Worm (Caenorhabditis elegans): ENCODE results near the gene math-42.
A peak's percentile ranks its signal among the peaks of the same experiment; 100 is the strongest.

math-42 gene

ce11 chrII:2114488-2114887 is 14.8 kb downstream of the math-42 start:
- TF ChIP-seq flt-1 (GFP tag; IDR thresholded peaks at IDR 0.05) (no peak), T22C8.4 (GFP tag; IDR thresholded peaks at IDR 0.05) (no peak), cog-1 (tag; optimal IDR thresholded peaks at IDR 0.05) (no peak), ref-1 (GFP tag; conservative IDR thresholded peaks at IDR 0.05) (no peak), tab-1 (GFP tag; IDR thresholded peaks at IDR 0.05) (no peak), ztf-29 (GFP tag; IDR thresholded peaks at IDR 0.05) (no peak), ztf-23 (GFP tag; IDR thresholded peaks at IDR 0.05) (no peak), klf-2 (GFP tag; conservative IDR thresholded peaks at IDR 0.05) (no peak), med-1 (GFP tag; optimal IDR thresholded peaks at IDR 0.05; ENCODE audit: insufficient read depth) (no peak)

- no peak for TF ChIP-seq ztf-23 (GFP tag; IDR thresholded peaks at IDR 0.05)
Observed at ce11 chrII:2116794-2117193, 17.1 kb downstream of the math-42 start, which contains the start of gene srh-195. Gene srh-195 (minus strand): TSS chrII:2116894.

DNA sequence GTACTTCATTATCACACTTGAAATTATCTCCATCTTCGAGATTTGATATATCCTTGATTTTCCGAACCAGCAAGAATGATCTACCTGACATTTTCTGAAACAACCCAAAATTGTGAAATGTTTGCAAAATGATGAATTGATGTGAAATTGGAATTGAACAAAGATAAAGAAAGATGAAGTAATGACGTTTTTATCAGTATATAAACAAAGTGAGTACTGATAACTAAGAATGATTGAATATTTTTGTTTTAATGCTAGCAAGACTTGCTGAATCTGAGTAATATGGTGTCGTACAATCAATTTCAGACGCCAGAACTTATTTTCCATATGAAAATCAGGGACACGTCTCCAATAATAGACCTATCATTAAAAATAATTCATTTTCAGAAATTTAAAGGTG is 22.4 kb downstream of the math-42 start, which contains the start of gene math-37:
math-37 (minus strand) TSS at position 101 of the 400 bp plus-strand sequence.
- TF ChIP-seq ref-1 (GFP tag; conservative IDR thresholded peaks at IDR 0.05) (no peak), T22C8.4 (GFP tag; IDR thresholded peaks at IDR 0.05) (no peak), flt-1 (GFP tag; IDR thresholded peaks at IDR 0.05) (no peak), med-1 (GFP tag; optimal IDR thresholded peaks at IDR 0.05; ENCODE audit: insufficient read depth) (no peak), ztf-23 (GFP tag; IDR thresholded peaks at IDR 0.05) (no peak), cog-1 (tag; optimal IDR thresholded peaks at IDR 0.05) (no peak), ztf-29 (GFP tag; IDR thresholded peaks at IDR 0.05) (no peak), tab-1 (GFP tag; IDR thresholded peaks at IDR 0.05) (no peak), klf-2 (GFP tag; conservative IDR thresholded peaks at IDR 0.05) (no peak)

DNA sequence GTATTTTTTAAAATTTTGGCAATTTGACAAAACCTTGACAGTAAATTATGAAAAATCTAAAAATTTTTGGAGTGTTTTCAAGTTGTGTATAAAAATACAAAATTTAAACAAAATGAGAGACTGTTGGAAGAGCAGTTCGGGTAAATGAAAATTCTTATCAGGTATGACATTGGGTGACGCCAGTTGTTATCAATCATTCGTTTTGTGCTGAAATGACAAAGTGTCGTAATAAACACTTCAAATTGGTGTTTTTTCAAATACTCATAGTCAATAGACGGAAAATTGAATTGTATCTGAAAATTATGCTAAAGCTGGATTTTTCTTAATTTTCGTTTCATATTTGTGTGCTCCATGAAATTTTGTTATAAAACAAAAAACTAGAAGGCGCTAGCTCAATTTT is 23.0 kb downstream of the math-42 start:
- TF ChIP-seq ref-1 (GFP tag; conservative IDR thresholded peaks at IDR 0.05) (no peak), cog-1 (tag; optimal IDR thresholded peaks at IDR 0.05) (no peak), ztf-29 (GFP tag; IDR thresholded peaks at IDR 0.05) (no peak), med-1 (GFP tag; optimal IDR thresholded peaks at IDR 0.05; ENCODE audit: insufficient read depth) (no peak), flt-1 (GFP tag; IDR thresholded peaks at IDR 0.05) (no peak), ztf-23 (GFP tag; IDR thresholded peaks at IDR 0.05) (no peak), klf-2 (GFP tag; conservative IDR thresholded peaks at IDR 0.05) (no peak), T22C8.4 (GFP tag; IDR thresholded peaks at IDR 0.05) (no peak), tab-1 (GFP tag; IDR thresholded peaks at IDR 0.05) (no peak)

DNA sequence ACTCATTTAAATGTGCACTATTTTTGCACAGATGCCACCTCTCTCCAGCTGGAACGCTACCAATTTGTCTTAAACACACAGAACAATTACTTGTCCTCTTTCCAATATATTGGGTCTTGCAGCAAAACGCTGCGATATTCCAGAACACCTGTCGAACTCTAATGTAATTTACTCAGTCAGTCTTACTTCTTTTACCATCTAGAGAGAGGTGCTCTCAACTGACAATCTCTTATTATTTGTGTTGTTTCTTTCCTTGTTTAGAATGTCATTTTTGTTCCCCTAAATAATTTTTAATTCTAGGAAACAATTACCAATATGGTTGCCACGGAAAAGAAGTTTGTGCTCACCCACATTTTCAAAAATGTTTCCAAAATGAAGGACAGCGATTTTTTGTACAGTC is 31.0 kb downstream of the math-42 start, which contains the start of gene sdz-28:
sdz-28 (plus strand) TSS at position 301 of the 400 bp plus-strand sequence.
- TF ChIP-seq flt-1 (GFP tag; IDR thresholded peaks at IDR 0.05) (no peak), med-1 (GFP tag; optimal IDR thresholded peaks at IDR 0.05; ENCODE audit: insufficient read depth) (no peak)

ce11 chrII:2135604-2136003 is 35.9 kb downstream of the math-42 start, which contains the start of gene hpo-7:
Gene hpo-7 (minus strand): TSS chrII:2135704.
- TF ChIP-seq T22C8.4 (GFP tag; IDR thresholded peaks at IDR 0.05), result no peak
- no peak for TF ChIP-seq klf-2 (GFP tag; conservative IDR thresholded peaks at IDR 0.05)
- TF ChIP-seq ztf-29 (GFP tag; IDR thresholded peaks at IDR 0.05), result no peak
- no peak for TF ChIP-seq cog-1 (tag; optimal IDR thresholded peaks at IDR 0.05)
- TF ChIP-seq flt-1 (GFP tag; IDR thresholded peaks at IDR 0.05), result no peak
- no peak for TF ChIP-seq med-1 (GFP tag; optimal IDR thresholded peaks at IDR 0.05; ENCODE audit: insufficient read depth)
- no peak for TF ChIP-seq ztf-23 (GFP tag; IDR thresholded peaks at IDR 0.05)
- no peak for TF ChIP-seq tab-1 (GFP tag; IDR thresholded peaks at IDR 0.05)

- TF ChIP-seq ztf-29 (GFP tag; IDR thresholded peaks at IDR 0.05), result no peak
- TF ChIP-seq T22C8.4 (GFP tag; IDR thresholded peaks at IDR 0.05), result peak; percentile 32; the same call in 1 of the 2 replicates
Observed at ce11 chrII:2137235-2137634, 37.5 kb downstream of the math-42 start, which contains the start of gene C40A11.4. Gene C40A11.4 (plus strand): TSS chrII:2137422.

DNA sequence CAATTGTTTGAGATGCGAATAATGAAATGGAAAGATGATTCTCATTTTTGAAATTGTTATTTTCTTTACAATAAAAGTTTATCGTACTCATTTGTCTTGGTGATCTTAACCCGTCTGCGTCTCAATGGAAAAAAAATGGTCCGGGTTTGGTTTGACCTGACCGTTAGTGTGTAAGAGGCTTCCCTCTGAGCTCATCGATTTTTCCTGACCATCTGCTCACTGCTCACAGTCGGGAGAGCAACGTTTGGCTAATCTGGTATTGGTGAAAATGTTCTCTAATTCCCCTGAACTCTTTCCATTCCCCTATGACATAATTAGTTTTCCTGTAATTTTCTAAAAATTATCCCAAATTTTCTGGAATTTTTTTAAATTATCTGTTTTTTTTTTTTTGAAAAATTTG is 39.2 kb downstream of the math-42 start:
- TF ChIP-seq med-1 (GFP tag; optimal IDR thresholded peaks at IDR 0.05; ENCODE audit: insufficient read depth) (no peak), T22C8.4 (GFP tag; IDR thresholded peaks at IDR 0.05) (no peak), tab-1 (GFP tag; IDR thresholded peaks at IDR 0.05) (no peak), ref-1 (GFP tag; conservative IDR thresholded peaks at IDR 0.05) (no peak), flt-1 (GFP tag; IDR thresholded peaks at IDR 0.05) (no peak), cog-1 (tag; optimal IDR thresholded peaks at IDR 0.05) (no peak)

ce11 chrII:2140817-2141216 is 41.1 kb downstream of the math-42 start, which contains the start of gene C40A11.3:
Gene C40A11.3 (plus strand): TSS chrII:2141117.
- TF ChIP-seq ztf-29 (GFP tag; IDR thresholded peaks at IDR 0.05), result no peak
- TF ChIP-seq T22C8.4 (GFP tag; IDR thresholded peaks at IDR 0.05), result no peak
- TF ChIP-seq ztf-23 (GFP tag; IDR thresholded peaks at IDR 0.05), result no peak

- no peak for TF ChIP-seq ztf-23 (GFP tag; IDR thresholded peaks at IDR 0.05)
- no peak for TF ChIP-seq tab-1 (GFP tag; IDR thresholded peaks at IDR 0.05)
- TF ChIP-seq med-1 (GFP tag; optimal IDR thresholded peaks at IDR 0.05; ENCODE audit: insufficient read depth), result no peak
- TF ChIP-seq ref-1 (GFP tag; conservative IDR thresholded peaks at IDR 0.05), result no peak
- no peak for TF ChIP-seq T22C8.4 (GFP tag; IDR thresholded peaks at IDR 0.05)
- no peak for TF ChIP-seq cog-1 (tag; optimal IDR thresholded peaks at IDR 0.05)
- no peak for TF ChIP-seq flt-1 (GFP tag; IDR thresholded peaks at IDR 0.05)
- TF ChIP-seq ztf-29 (GFP tag; IDR thresholded peaks at IDR 0.05), result no peak
- TF ChIP-seq klf-2 (GFP tag; conservative IDR thresholded peaks at IDR 0.05), result no peak
Observed at ce11 chrII:2145566-2145965, 45.8 kb downstream of the math-42 start, which contains the start of gene C40A11.6. Gene C40A11.6 (minus strand): TSS chrII:2145666.

DNA sequence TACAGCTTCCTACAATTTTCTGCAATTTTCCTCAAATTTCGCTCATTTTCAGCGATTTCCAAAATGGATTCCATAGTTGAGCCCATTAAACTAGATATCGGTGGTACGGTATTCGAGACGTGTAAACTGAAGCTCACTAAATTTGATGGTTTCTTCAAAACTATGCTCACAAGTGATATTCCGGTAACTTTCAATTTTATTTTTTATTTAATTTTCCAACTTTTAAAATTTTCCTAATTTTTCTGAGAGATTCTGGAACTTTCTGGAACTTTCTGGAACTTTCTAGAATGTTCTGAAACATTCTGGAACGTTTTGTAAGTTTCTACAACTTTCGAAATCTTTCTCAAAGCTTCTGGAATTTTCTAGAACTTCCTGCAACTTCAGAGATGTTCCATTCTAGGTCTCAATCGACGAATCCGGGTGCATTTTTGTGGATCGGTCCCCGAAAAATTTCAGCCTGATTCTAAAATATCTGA is 47.2 kb downstream of the math-42 start, which contains the start of gene C40A11.2:
C40A11.2 (plus strand) TSS at position 51 of the 476 bp plus-strand sequence.
- TF ChIP-seq ref-1 (GFP tag; conservative IDR thresholded peaks at IDR 0.05) (no peak), ztf-23 (GFP tag; IDR thresholded peaks at IDR 0.05) (no peak), flt-1 (GFP tag; IDR thresholded peaks at IDR 0.05) (no peak), tab-1 (GFP tag; IDR thresholded peaks at IDR 0.05) (no peak), ztf-29 (GFP tag; IDR thresholded peaks at IDR 0.05) (no peak), cog-1 (tag; optimal IDR thresholded peaks at IDR 0.05) (no peak), med-1 (GFP tag; optimal IDR thresholded peaks at IDR 0.05; ENCODE audit: insufficient read depth) (no peak), klf-2 (GFP tag; conservative IDR thresholded peaks at IDR 0.05) (no peak), T22C8.4 (GFP tag; IDR thresholded peaks at IDR 0.05) (no peak)
